Worm (Caenorhabditis elegans) whole organism, mixed stage, embryonic: Measurements from ENCODE around the gene Y51H7C.8.

ENCODE experiments used
- ces-1 ChIP-seq: fragments of 150-350 bp; optimal IDR thresholded peaks from 2 replicates; lab custom pipeline; 2014; ENCODE audit warnings: missing biosample characterization, missing genetic modification reagents, missing genetic modification characterization
- ham-2 ChIP-seq: fragments of 200-800 bp; sonication (Bioruptor generic); optimal IDR thresholded peaks from 2 replicates; lab custom pipeline; 2018; ENCODE audit warnings: mild to moderate bottlenecking, missing genetic modification characterization, missing compliant biosample characterization
- lsy-2 ChIP-seq: fragments of 150-350 bp; optimal IDR thresholded peaks from 2 replicates; lab custom pipeline; 2014; ENCODE audit warnings: missing biosample characterization, missing genetic modification characterization
- nhr-76 ChIP-seq: sonication (generic microtip); optimal IDR thresholded peaks from 2 replicates; lab custom pipeline; 2017; ENCODE audit warnings: missing biosample characterization, missing genetic modification characterization
- snpc-4 ChIP-seq: fragments of 150-350 bp; optimal IDR thresholded peaks from 2 replicates; lab custom pipeline; 2014; ENCODE audit warnings: missing biosample characterization, missing genetic modification characterization
- unc-39 ChIP-seq: fragments of 150-350 bp; optimal IDR thresholded peaks from 2 replicates; lab custom pipeline; 2014; ENCODE audit warnings: missing biosample characterization, missing genetic modification characterization
- unc-62 ChIP-seq: fragments of 150-350 bp; optimal IDR thresholded peaks from 2 replicates; lab custom pipeline; 2014; ENCODE audit warnings: missing biosample characterization, missing genetic modification reagents, missing genetic modification characterization

- TF ChIP-seq nhr-76 (tag; lab: Kevin White, UChicago) (no peak), ces-1 (GFP tag; lab: Kevin White, UChicago) (no peak), ham-2 (GFP tag; lab: Kevin White, UChicago) (no peak), lsy-2 (tag; lab: Kevin White, UChicago) (no peak), unc-62 (GFP tag; lab: Kevin White, UChicago) (no peak), unc-39 (tag; lab: Kevin White, UChicago) (no peak), snpc-4 (no peak)
Measured at ce11 chrII:1386478-1386877, 15.1 kb upstream of the Y51H7C.8 start, which contains the start of gene aat-7.
